Fruit fly (Drosophila melanogaster) whole organism, wandering third instar larva: Measurements from ENCODE around the gene CG8236.

Source experiments
- Abd-B ChIP-seq: fragments of >200 bp; optimal IDR thresholded peaks from 2 replicates; lab custom pipeline; 2017; ENCODE audit warnings: missing biosample characterization, missing genetic modification characterization
- CG32264 ChIP-seq: fragments of 200-800 bp; sonication (Bioruptor generic); optimal IDR thresholded peaks from 2 replicates; lab custom pipeline; 2016; ENCODE audit warnings: missing biosample characterization, missing genetic modification characterization
- CG9705 ChIP-seq: fragments of 200-800 bp; sonication (Bioruptor generic); optimal IDR thresholded peaks from 2 replicates; lab custom pipeline; 2018; ENCODE audit warnings: missing biosample characterization, mild to moderate bottlenecking, missing genetic modification characterization
- CrebA ChIP-seq: fragments of 200-800 bp; sonication (Bioruptor generic); optimal IDR thresholded peaks from 2 replicates; lab custom pipeline; 2016; ENCODE audit warnings: missing biosample characterization, mild to moderate bottlenecking, missing genetic modification characterization, borderline replicate concordance
- Dfd ChIP-seq: fragments of >200 bp; optimal IDR thresholded peaks from 2 replicates; lab custom pipeline; 2017; ENCODE audit warnings: missing biosample characterization, missing genetic modification characterization
- GATAd ChIP-seq: sonication (Bioruptor generic); optimal IDR thresholded peaks from 2 replicates; lab custom pipeline; 2016; ENCODE audit warnings: missing biosample characterization, missing genetic modification characterization
- HLH106 ChIP-seq: fragments of 200-800 bp; optimal IDR thresholded peaks from 3 replicates; lab custom pipeline; 2019; ENCODE audit warnings: missing biosample characterization, mild to moderate bottlenecking, missing genetic modification characterization, moderate library complexity
- Hnf4 ChIP-seq: fragments of 200-800 bp; sonication (Bioruptor generic); optimal IDR thresholded peaks from 2 replicates; lab custom pipeline; 2016; ENCODE audit warnings: missing biosample characterization, mild to moderate bottlenecking, missing genetic modification characterization
- Hr78 ChIP-seq: fragments of >200 bp; optimal IDR thresholded peaks from 2 replicates; lab custom pipeline; 2017; ENCODE audit warnings: missing biosample characterization, missing genetic modification characterization
- Hr83 ChIP-seq: fragments of 200-300 bp; sonication (Bioruptor generic); optimal IDR thresholded peaks from 2 replicates; lab custom pipeline; 2016; ENCODE audit warnings: missing biosample characterization, mild to moderate bottlenecking, missing genetic modification characterization, moderate library complexity; ENCODE audit not compliant: poor library complexity, severe bottlenecking
- Jra ChIP-seq: sonication (Bioruptor generic); optimal IDR thresholded peaks from 2 replicates; lab custom pipeline; 2016; ENCODE audit warnings: missing biosample characterization, missing genetic modification characterization
- Mio ChIP-seq: sonication (Bioruptor generic); optimal IDR thresholded peaks from 2 replicates; lab custom pipeline; 2016; ENCODE audit warnings: missing biosample characterization, missing genetic modification characterization
- Myc ChIP-seq: fragments of >200 bp; optimal IDR thresholded peaks from 2 replicates; lab custom pipeline; 2017
- OdsH ChIP-seq: fragments of 200-800 bp; sonication (Bioruptor generic); optimal IDR thresholded peaks from 2 replicates; lab custom pipeline; 2016; ENCODE audit warnings: missing biosample characterization, mild to moderate bottlenecking, missing genetic modification characterization
- Rel ChIP-seq, 2 experiments: fragments of 200-800 bp; sonication (Bioruptor generic) in 1 of 2; optimal IDR thresholded peaks; 2 replicates in 1 of 2; 3 replicates in 1 of 2; lab custom pipeline; 2016 to 2019; ENCODE audit warnings: mild to moderate bottlenecking in 2 of 2, missing biosample characterization in 2 of 2, missing genetic modification characterization in 2 of 2, moderate library complexity in 1 of 2
- Sp1 ChIP-seq: fragments of 200-800 bp; sonication (Bioruptor generic); optimal IDR thresholded peaks from 3 replicates; lab custom pipeline; 2019; ENCODE audit warnings: missing biosample characterization, mild to moderate bottlenecking, missing genetic modification characterization, moderate library complexity
- Vsx2 ChIP-seq: fragments of 200-300, 225-300 bp; sonication (Bioruptor generic); optimal IDR thresholded peaks from 2 replicates; lab custom pipeline; 2018; ENCODE audit warnings: missing biosample characterization, missing genetic modification characterization; ENCODE audit not compliant: partially characterized antibody
- br ChIP-seq: fragments of 200-800 bp; sonication (Bioruptor generic); optimal IDR thresholded peaks from 2 replicates; lab custom pipeline; 2016; ENCODE audit warnings: missing biosample characterization, missing genetic modification characterization
- brk ChIP-seq: fragments of 200-800 bp; sonication (Bioruptor generic); optimal IDR thresholded peaks from 2 replicates; lab custom pipeline; 2016; ENCODE audit warnings: missing biosample characterization, mild to moderate bottlenecking, missing genetic modification characterization
- dl ChIP-seq, 2 experiments: fragments of 175-275, 200-275 bp in 1 of 2; fragments of 200-275 bp in 1 of 2; sonication (Bioruptor generic); optimal IDR thresholded peaks; lab custom pipeline; 2018; ENCODE audit warnings: mild to moderate bottlenecking in 2 of 2, missing biosample characterization in 2 of 2, missing genetic modification characterization in 2 of 2, moderate library complexity in 2 of 2; ENCODE audit not compliant: partially characterized antibody in 2 of 2, insufficient read depth in 1 of 2
- dmrt93B ChIP-seq: fragments of 200-800 bp; sonication (Bioruptor generic); optimal IDR thresholded peaks from 2 replicates; lab custom pipeline; 2018; ENCODE audit warnings: missing biosample characterization, mild to moderate bottlenecking, missing genetic modification characterization
- dsf ChIP-seq: sonication (Bioruptor generic); optimal IDR thresholded peaks from 2 replicates; lab custom pipeline; 2016; ENCODE audit warnings: missing biosample characterization, missing genetic modification characterization, borderline replicate concordance
- ey ChIP-seq: fragments of 200-800 bp; sonication (Bioruptor generic); optimal IDR thresholded peaks from 2 replicates; lab custom pipeline; 2016; ENCODE audit warnings: missing biosample characterization, missing genetic modification characterization
- foxo ChIP-seq, 2 experiments: fragments of 200-800 bp; sonication (Bioruptor generic); optimal IDR thresholded peaks; 2 replicates in 1 of 2; 3 replicates in 1 of 2; lab custom pipeline; 2016 to 2017; ENCODE audit warnings: missing biosample characterization in 2 of 2, missing genetic modification characterization in 2 of 2
- fru ChIP-seq: fragments of 200-800 bp; sonication (Bioruptor generic); optimal IDR thresholded peaks from 3 replicates; lab custom pipeline; 2016; ENCODE audit warnings: missing biosample characterization, mild to moderate bottlenecking, missing genetic modification characterization
- h ChIP-seq: fragments of 200-800 bp; sonication (Bioruptor generic); optimal IDR thresholded peaks from 3 replicates; lab custom pipeline; 2016; ENCODE audit warnings: missing biosample characterization, mild to moderate bottlenecking, missing genetic modification characterization
- jim ChIP-seq: fragments of 175-275, 200-325 bp; sonication (Bioruptor generic); optimal IDR thresholded peaks from 2 replicates; lab custom pipeline; 2016; ENCODE audit warnings: missing biosample characterization, mild to moderate bottlenecking, missing genetic modification characterization
- lola ChIP-seq: fragments of >200 bp; optimal IDR thresholded peaks from 2 replicates; lab custom pipeline; 2017; ENCODE audit warnings: missing biosample characterization, missing genetic modification characterization
- pan ChIP-seq: fragments of >200 bp; optimal IDR thresholded peaks from 2 replicates; lab custom pipeline; 2017
- psq ChIP-seq: fragments of 200-800 bp; sonication (Bioruptor generic); optimal IDR thresholded peaks from 3 replicates; lab custom pipeline; 2017; ENCODE audit warnings: missing biosample characterization, mild to moderate bottlenecking, missing genetic modification characterization, moderate library complexity
- rgr ChIP-seq: fragments of 200-800 bp; sonication (Bioruptor generic); optimal IDR thresholded peaks from 3 replicates; lab custom pipeline; 2016; ENCODE audit warnings: missing biosample characterization, mild to moderate bottlenecking, missing genetic modification characterization
- sage ChIP-seq: fragments of 200-800 bp; sonication (Bioruptor generic); optimal IDR thresholded peaks from 2 replicates; lab custom pipeline; 2016; ENCODE audit warnings: missing biosample characterization, mild to moderate bottlenecking, missing genetic modification characterization
- sv ChIP-seq: fragments of 200-800 bp; sonication (Bioruptor generic); optimal IDR thresholded peaks from 3 replicates; lab custom pipeline; 2016; ENCODE audit warnings: missing biosample characterization, missing genetic modification characterization
- tai ChIP-seq: sonication (Bioruptor generic); optimal IDR thresholded peaks from 2 replicates; lab custom pipeline; 2016; ENCODE audit warnings: missing biosample characterization, missing genetic modification characterization
- usp ChIP-seq: fragments of >200 bp; optimal IDR thresholded peaks from 2 replicates; lab custom pipeline; 2017; ENCODE audit warnings: missing biosample characterization, missing genetic modification characterization
- woc ChIP-seq: sonication (Bioruptor generic); optimal IDR thresholded peaks from 2 replicates; lab custom pipeline; 2016; ENCODE audit warnings: missing biosample characterization, mild to moderate bottlenecking, missing genetic modification characterization

CG8236 gene

dm6 chr3R:8814029-8814647, 44.9 kb downstream of the CG8236 start:
- TF ChIP-seq Rel (GFP tag; optimal IDR thresholded peaks at IDR 0.05; lab: Kevin White, UChicago) (no peak), Rel (tag; optimal IDR thresholded peaks at IDR 0.05; lab: Kevin White, UChicago) (peak; percentile 59), Myc (lab: Kevin White, UChicago) (no peak), Sp1 (GFP tag; lab: Kevin White, UChicago) (peak; percentile 1), usp (GFP tag; lab: Kevin White, UChicago) (no peak), woc (GFP tag; lab: Kevin White, UChicago) (no peak)
- TF ChIP-seq, all 38 proteins: peak for 2

dm6 chr3R:8815074-8815473, 45.9 kb downstream of the CG8236 start:
- no peak for TF ChIP-seq GATAd (GFP tag; lab: Kevin White, UChicago)
- no peak for TF ChIP-seq lola (GFP tag; lab: Kevin White, UChicago)
- TF ChIP-seq sv (GFP tag; lab: Kevin White, UChicago): no peak
- no peak for TF ChIP-seq CG32264 (GFP tag; lab: Kevin White, UChicago)
- no peak for TF ChIP-seq Hr83 (GFP tag; lab: Kevin White, UChicago)
- TF ChIP-seq usp (GFP tag; lab: Kevin White, UChicago): no peak
- TF ChIP-seq Rel (GFP tag; optimal IDR thresholded peaks at IDR 0.05; lab: Kevin White, UChicago): no peak
- TF ChIP-seq Rel (tag; optimal IDR thresholded peaks at IDR 0.05; lab: Kevin White, UChicago): no peak
- TF ChIP-seq Abd-B (GFP tag; lab: Kevin White, UChicago): no peak
- TF ChIP-seq Jra (GFP tag; lab: Kevin White, UChicago): no peak
- no peak for TF ChIP-seq brk (GFP tag; lab: Kevin White, UChicago)
- no peak for TF ChIP-seq dmrt93B (GFP tag; lab: Kevin White, UChicago)
- TF ChIP-seq HLH106: no peak
- no peak for TF ChIP-seq h (GFP tag; lab: Kevin White, UChicago)
- TF ChIP-seq rgr (GFP tag; lab: Kevin White, UChicago): no peak

dm6 chr3R:8818239-8818638, 49.0 kb downstream of the CG8236 start:
- TF ChIP-seq Myc (lab: Kevin White, UChicago): no peak
- no peak for TF ChIP-seq foxo (GFP tag; optimal IDR thresholded peaks at IDR 0.05; lab: Kevin White, UChicago)
- no peak for TF ChIP-seq Hr83 (GFP tag; lab: Kevin White, UChicago)
- no peak for TF ChIP-seq rgr (GFP tag; lab: Kevin White, UChicago)
- no peak for TF ChIP-seq Sp1 (GFP tag; lab: Kevin White, UChicago)
- TF ChIP-seq psq (GFP tag; lab: Kevin White, UChicago): no peak
- no peak for TF ChIP-seq ey
- TF ChIP-seq jim (GFP tag; lab: Kevin White, UChicago): no peak
- no peak for TF ChIP-seq tai (GFP tag; lab: Kevin White, UChicago)
- no peak for TF ChIP-seq OdsH (GFP tag; lab: Kevin White, UChicago)
- TF ChIP-seq CG32264 (GFP tag; lab: Kevin White, UChicago): no peak
- no peak for TF ChIP-seq sv (GFP tag; lab: Kevin White, UChicago)
- no peak for TF ChIP-seq sage (GFP tag; lab: Kevin White, UChicago)
- TF ChIP-seq, all 38 proteins: peak for 0

- TF ChIP-seq Vsx2 (GFP tag; lab: Kevin White, UChicago) (no peak), Hr78 (GFP tag; lab: Kevin White, UChicago) (no peak), usp (GFP tag; lab: Kevin White, UChicago) (no peak), rgr (GFP tag; lab: Kevin White, UChicago) (peak; percentile 59), dsf (GFP tag; lab: Kevin White, UChicago) (no peak), Dfd (no peak), br (GFP tag; lab: Kevin White, UChicago) (peak; percentile 35), CG9705 (GFP tag; lab: Kevin White, UChicago) (no peak), Abd-B (GFP tag; lab: Kevin White, UChicago) (no peak), GATAd (GFP tag; lab: Kevin White, UChicago) (no peak), woc (GFP tag; lab: Kevin White, UChicago) (no peak), HLH106 (no peak), fru (GFP tag; lab: Kevin White, UChicago) (peak; percentile 43), sage (GFP tag; lab: Kevin White, UChicago) (no peak), dl (GFP tag; optimal IDR thresholded peaks at IDR 0.05; lab: Kevin White, UChicago; ENCODE audit: insufficient read depth in 1 of 2, partially characterized antibody in 2 of 2) (no peak), h (GFP tag; lab: Kevin White, UChicago) (peak; percentile 64), CrebA (GFP tag; lab: Kevin White, UChicago) (no peak), psq (GFP tag; lab: Kevin White, UChicago) (no peak), lola (GFP tag; lab: Kevin White, UChicago) (no peak), Rel (GFP tag; optimal IDR thresholded peaks at IDR 0.05; lab: Kevin White, UChicago) (no peak), Rel (tag; optimal IDR thresholded peaks at IDR 0.05; lab: Kevin White, UChicago) (no peak), brk (GFP tag; lab: Kevin White, UChicago) (peak; percentile 61), sv (GFP tag; lab: Kevin White, UChicago) (peak; percentile 27), Jra (GFP tag; lab: Kevin White, UChicago) (peak; percentile 55), Mio (GFP tag; lab: Kevin White, UChicago) (no peak), OdsH (GFP tag; lab: Kevin White, UChicago) (peak; percentile 33), Hr83 (GFP tag; lab: Kevin White, UChicago) (peak; percentile 83), foxo (GFP tag; optimal IDR thresholded peaks at IDR 0.05; lab: Kevin White, UChicago) (peak; percentile 20 to 30), jim (GFP tag; lab: Kevin White, UChicago) (no peak), ey (no peak), tai (GFP tag; lab: Kevin White, UChicago) (no peak), dmrt93B (GFP tag; lab: Kevin White, UChicago) (no peak), Sp1 (GFP tag; lab: Kevin White, UChicago) (peak; percentile 5), Hnf4 (peak; percentile 57), Myc (lab: Kevin White, UChicago) (no peak), pan (no peak), CG32264 (GFP tag; lab: Kevin White, UChicago) (no peak)
Measured at dm6 chr3R:8819551-8820057, 50.4 kb downstream of the CG8236 start.
